In genomic region chr3L:15834877-15835555, dm6 we compare ENCODE assay signal across 1 fruit fly cellular context.
A peak's percentile ranks its signal among the peaks of the same experiment; 100 is the strongest.
TF ChIP-seq lines count a peak whose summit lies in the region.

Gene CG18081 (minus strand): TSS chr3L:15835388.

TF ChIP-seq in whole organism, embryonic, 481 proteins besides CTCF, POLR2A, EP300 and RAD21 (continued from another document and continues in another):
- TF ChIP-seq CG3847 (GFP tag; IDR thresholded peaks at IDR 0.05; lab: Robert Waterston, UW): 0 out of 2 replicates have a peak, but pooled peaks have one; percentile 4
- TF ChIP-seq Fer3 (tag; optimal IDR thresholded peaks at IDR 0.05; lab: Kevin White, UChicago): no peak
- no peak for TF ChIP-seq dimm (GFP tag; IDR thresholded peaks at IDR 0.05; lab: Robert Waterston, UW)
- peak; percentile 62 for TF ChIP-seq CG1603 (tag; optimal IDR thresholded peaks at IDR 0.05; lab: Kevin White, UChicago)
- no peak for TF ChIP-seq CG11247 (GFP tag; IDR thresholded peaks at IDR 0.05; lab: Robert Waterston, UW)
- peak; percentile 77 for TF ChIP-seq pzg (GFP tag; optimal IDR thresholded peaks at IDR 0.05; lab: Kevin White, UChicago)
- TF ChIP-seq ash1 (GFP tag; optimal IDR thresholded peaks at IDR 0.05; lab: Kevin White, UChicago): no peak
- no peak for TF ChIP-seq otp (GFP tag; IDR thresholded peaks at IDR 0.05; lab: Robert Waterston, UW)
- no peak for TF ChIP-seq Hr39 (optimal IDR thresholded peaks at IDR 0.05; lab: Kevin White, UChicago)
- peak; percentile 100 for TF ChIP-seq CG8089 (GFP tag; optimal IDR thresholded peaks at IDR 0.05; lab: Kevin White, UChicago)
- TF ChIP-seq Lhr (GFP tag; optimal IDR thresholded peaks at IDR 0.05; lab: Kevin White, UChicago): peak; percentile 57
- no peak for TF ChIP-seq Kr (GFP tag; optimal IDR thresholded peaks at IDR 0.05; lab: Kevin White, UChicago)
- no peak for TF ChIP-seq CG6813 (GFP tag; optimal IDR thresholded peaks at IDR 0.05; lab: Kevin White, UChicago)
- peak; percentile 22; the same call in 1 of the 2 replicates for TF ChIP-seq E2f2 (GFP tag; IDR thresholded peaks at IDR 0.05; lab: Robert Waterston, UW)
- no peak for TF ChIP-seq Bgb (GFP tag; IDR thresholded peaks at IDR 0.05; lab: Robert Waterston, UW; ENCODE audit: partially characterized antibody)
- TF ChIP-seq CG2712 (tag; optimal IDR thresholded peaks at IDR 0.05; lab: Kevin White, UChicago): peak; percentile 24
- no peak for TF ChIP-seq CG18476 (GFP tag; optimal IDR thresholded peaks at IDR 0.05; lab: Kevin White, UChicago)
- peak; percentile 82 for TF ChIP-seq MESR4 (GFP tag; optimal IDR thresholded peaks at IDR 0.05; lab: Kevin White, UChicago)
- TF ChIP-seq YL-1 (GFP tag; optimal IDR thresholded peaks at IDR 0.05; lab: Kevin White, UChicago): peak; percentile 13
- no peak for TF ChIP-seq hth (optimal IDR thresholded peaks at IDR 0.05; lab: Kevin White, UChicago)
- no peak for TF ChIP-seq CG2678 (tag; optimal IDR thresholded peaks at IDR 0.05; lab: Kevin White, UChicago)
- no peak for TF ChIP-seq CG15479 (GFP tag; optimal IDR thresholded peaks at IDR 0.05; lab: Kevin White, UChicago)
- TF ChIP-seq CG31441 (GFP tag; IDR thresholded peaks at IDR 0.05; lab: Robert Waterston, UW): 0 out of 2 replicates have a peak, but pooled peaks have one; percentile 25
- TF ChIP-seq chn (GFP tag; optimal IDR thresholded peaks at IDR 0.05; lab: Kevin White, UChicago): no peak
- TF ChIP-seq Hmx (GFP tag; optimal IDR thresholded peaks at IDR 0.05; lab: Kevin White, UChicago): no peak
- TF ChIP-seq CG13287 (GFP tag; IDR thresholded peaks at IDR 0.05; lab: Robert Waterston, UW; ENCODE audit: partially characterized antibody): peak; percentile 14; the same call in 1 of the 2 replicates
- peak; percentile 49 for TF ChIP-seq CG15514 (GFP tag; optimal IDR thresholded peaks at IDR 0.05; lab: Kevin White, UChicago)
- no peak for TF ChIP-seq CG4404 (GFP tag; IDR thresholded peaks at IDR 0.05; lab: Robert Waterston, UW)
- TF ChIP-seq CG11504 (tag; optimal IDR thresholded peaks at IDR 0.05; lab: Kevin White, UChicago): peak; percentile 35
- TF ChIP-seq wdn (GFP tag; IDR thresholded peaks at IDR 0.05; lab: Robert Waterston, UW): no peak
- TF ChIP-seq CG34224 (GFP tag; IDR thresholded peaks at IDR 0.05; lab: Robert Waterston, UW; ENCODE audit: partially characterized antibody): 0 out of 3 replicates have a peak, but pooled peaks have one; percentile 32
- no peak for TF ChIP-seq jing (GFP tag; optimal IDR thresholded peaks at IDR 0.05; lab: Kevin White, UChicago)
- no peak for TF ChIP-seq CG9609 (GFP tag; optimal IDR thresholded peaks at IDR 0.05; lab: Kevin White, UChicago)
- 0 out of 3 replicates have a peak, but pooled peaks have one; percentile 16 for TF ChIP-seq CG17361 (GFP tag; IDR thresholded peaks at IDR 0.05; lab: Robert Waterston, UW)
- TF ChIP-seq CG7745 (tag; optimal IDR thresholded peaks at IDR 0.05; lab: Kevin White, UChicago): no peak
- TF ChIP-seq CG9437 (GFP tag; optimal IDR thresholded peaks at IDR 0.05; lab: Kevin White, UChicago): peak; percentile 84
- peak; percentile 85 for TF ChIP-seq CG4617 (GFP tag; optimal IDR thresholded peaks at IDR 0.05; lab: Kevin White, UChicago; ENCODE audit: borderline replicate concordance)
- peak; percentile 20 for TF ChIP-seq Sry-δ (GFP tag; optimal IDR thresholded peaks at IDR 0.05; lab: Kevin White, UChicago)
- no peak for TF ChIP-seq Poxn (GFP tag; IDR thresholded peaks at IDR 0.05; lab: Robert Waterston, UW)
- TF ChIP-seq ATbp (GFP tag; optimal IDR thresholded peaks at IDR 0.05; lab: Kevin White, UChicago): no peak
- TF ChIP-seq Xrp1 (GFP tag; IDR thresholded peaks at IDR 0.05; lab: Robert Waterston, UW): no peak
- TF ChIP-seq al (GFP tag; IDR thresholded peaks at IDR 0.05; lab: Robert Waterston, UW): no peak
- no peak for TF ChIP-seq ssp (GFP tag; IDR thresholded peaks at IDR 0.05; lab: Robert Waterston, UW)
- peak; percentile 66 for TF ChIP-seq Blimp-1 (GFP tag; optimal IDR thresholded peaks at IDR 0.05; lab: Kevin White, UChicago)
- no peak for TF ChIP-seq CG15601 (tag; optimal IDR thresholded peaks at IDR 0.05; lab: Kevin White, UChicago)
- TF ChIP-seq CG2116 (GFP tag; optimal IDR thresholded peaks at IDR 0.05; lab: Kevin White, UChicago): peak; percentile 27
- no peak for TF ChIP-seq CG12769 (tag; optimal IDR thresholded peaks at IDR 0.05; lab: Kevin White, UChicago)
- TF ChIP-seq pho (GFP tag; optimal IDR thresholded peaks at IDR 0.05; lab: Kevin White, UChicago): no peak
- TF ChIP-seq wek (GFP tag; optimal IDR thresholded peaks at IDR 0.05; lab: Kevin White, UChicago): peak; percentile 22
- no peak for TF ChIP-seq CG8290 (GFP tag; optimal IDR thresholded peaks at IDR 0.05; lab: Kevin White, UChicago)
- TF ChIP-seq CG8290 (tag; optimal IDR thresholded peaks at IDR 0.05; lab: Kevin White, UChicago): peak in 1 of 2 experiments; percentile 62
- peak; percentile 36 for TF ChIP-seq BEAF-32 (GFP tag; optimal IDR thresholded peaks at IDR 0.05; lab: Kevin White, UChicago)
- TF ChIP-seq CG17328 (GFP tag; IDR thresholded peaks at IDR 0.05; lab: Robert Waterston, UW): no peak
- TF ChIP-seq scrt (GFP tag; optimal IDR thresholded peaks at IDR 0.05; lab: Kevin White, UChicago): no peak
- no peak for TF ChIP-seq CG7839 (tag; optimal IDR thresholded peaks at IDR 0.05; lab: Kevin White, UChicago)
- no peak for TF ChIP-seq Mad (GFP tag; optimal IDR thresholded peaks at IDR 0.05; lab: Kevin White, UChicago)
- no peak for TF ChIP-seq run (tag; optimal IDR thresholded peaks at IDR 0.05; lab: Kevin White, UChicago)
- TF ChIP-seq inv (GFP tag; IDR thresholded peaks at IDR 0.05; lab: Robert Waterston, UW; ENCODE audit: partially characterized antibody): no peak
- no peak for TF ChIP-seq sima (GFP tag; optimal IDR thresholded peaks at IDR 0.05; lab: Kevin White, UChicago)
- no peak for TF ChIP-seq kni (GFP tag; optimal IDR thresholded peaks at IDR 0.05; lab: Kevin White, UChicago)
- TF ChIP-seq CG2889 (GFP tag; IDR thresholded peaks at IDR 0.05; lab: Robert Waterston, UW): no peak
- peak; percentile 42 for TF ChIP-seq CG12659 (GFP tag; optimal IDR thresholded peaks at IDR 0.05; lab: Kevin White, UChicago)
- TF ChIP-seq toy (GFP tag; IDR thresholded peaks at IDR 0.05; lab: Robert Waterston, UW): no peak
- TF ChIP-seq chif (GFP tag; optimal IDR thresholded peaks at IDR 0.05; lab: Kevin White, UChicago): no peak
- TF ChIP-seq gsb-n (tag; optimal IDR thresholded peaks at IDR 0.05; lab: Kevin White, UChicago): no peak
- TF ChIP-seq gfzf (GFP tag; optimal IDR thresholded peaks at IDR 0.05; lab: Kevin White, UChicago): peak; percentile 88
- TF ChIP-seq row (GFP tag; IDR thresholded peaks at IDR 0.05; lab: Robert Waterston, UW): peak; percentile 50; the same call in 2 of the 3 replicates
- no peak for TF ChIP-seq corto (GFP tag; optimal IDR thresholded peaks at IDR 0.05; lab: Kevin White, UChicago)
- no peak for TF ChIP-seq so (GFP tag; IDR thresholded peaks at IDR 0.05; lab: Robert Waterston, UW)
- TF ChIP-seq tll (GFP tag; optimal IDR thresholded peaks at IDR 0.05; lab: Kevin White, UChicago): no peak
- TF ChIP-seq eve (GFP tag; optimal IDR thresholded peaks at IDR 0.05; lab: Kevin White, UChicago): peak in 1 of 2 experiments; percentile 47
- TF ChIP-seq Abd-B (GFP tag; optimal IDR thresholded peaks at IDR 0.05; lab: Kevin White, UChicago): peak; percentile 76
- TF ChIP-seq CG11085 (GFP tag; IDR thresholded peaks at IDR 0.05; lab: Robert Waterston, UW): no peak
- peak; percentile 12 for TF ChIP-seq sug (tag; optimal IDR thresholded peaks at IDR 0.05; lab: Kevin White, UChicago)
- no peak for TF ChIP-seq CrebB (tag; optimal IDR thresholded peaks at IDR 0.05; lab: Kevin White, UChicago)
- no peak for TF ChIP-seq Chrac-16 (GFP tag; optimal IDR thresholded peaks at IDR 0.05; lab: Kevin White, UChicago)
- peak; percentile 36 for TF ChIP-seq nmo (GFP tag; optimal IDR thresholded peaks at IDR 0.05; lab: Kevin White, UChicago)
- TF ChIP-seq Adf1 (GFP tag; IDR thresholded peaks at IDR 0.05; lab: Robert Waterston, UW): peak; percentile 9; the same call in 1 of the 2 replicates
- TF ChIP-seq exex (tag; optimal IDR thresholded peaks at IDR 0.05; lab: Kevin White, UChicago): peak; percentile 6
- no peak for TF ChIP-seq lbe (GFP tag; optimal IDR thresholded peaks at IDR 0.05; lab: Kevin White, UChicago)
- no peak for TF ChIP-seq CG4854 (GFP tag; optimal IDR thresholded peaks at IDR 0.05; lab: Kevin White, UChicago)
- TF ChIP-seq CG12391 (tag; optimal IDR thresholded peaks at IDR 0.05; lab: Kevin White, UChicago): peak; percentile 2
- peak; percentile 25 for TF ChIP-seq phol (tag; optimal IDR thresholded peaks at IDR 0.05; lab: Kevin White, UChicago)
- peak; percentile 15 for TF ChIP-seq dm (GFP tag; optimal IDR thresholded peaks at IDR 0.05; lab: Kevin White, UChicago)
- TF ChIP-seq CG9797 (GFP tag; optimal IDR thresholded peaks at IDR 0.05; lab: Kevin White, UChicago): peak; percentile 70
- peak; percentile 32 for TF ChIP-seq sens (GFP tag; lab: Kevin White, UChicago)
- no peak for TF ChIP-seq dpn (GFP tag; optimal IDR thresholded peaks at IDR 0.05; lab: Kevin White, UChicago)
- TF ChIP-seq dan (GFP tag; IDR thresholded peaks at IDR 0.05; lab: Robert Waterston, UW): no peak
- TF ChIP-seq D19B (GFP tag; optimal IDR thresholded peaks at IDR 0.05; lab: Kevin White, UChicago): no peak
- TF ChIP-seq H2.0 (GFP tag; IDR thresholded peaks at IDR 0.05; lab: Robert Waterston, UW): no peak
- TF ChIP-seq CG10267 (tag; optimal IDR thresholded peaks at IDR 0.05; lab: Kevin White, UChicago): peak; percentile 25
- peak; percentile 14 for TF ChIP-seq CHES-1-like (GFP tag; optimal IDR thresholded peaks at IDR 0.05; lab: Kevin White, UChicago)
- no peak for TF ChIP-seq CG7928 (GFP tag; optimal IDR thresholded peaks at IDR 0.05; lab: Kevin White, UChicago)
- TF ChIP-seq CG33213 (GFP tag; optimal IDR thresholded peaks at IDR 0.05; lab: Kevin White, UChicago): no peak
- TF ChIP-seq CG8924 (tag; optimal IDR thresholded peaks at IDR 0.05; lab: Kevin White, UChicago): peak; percentile 15
- TF ChIP-seq CG3163 (GFP tag; optimal IDR thresholded peaks at IDR 0.05; lab: Kevin White, UChicago): no peak
- TF ChIP-seq CG10321 (GFP tag; IDR thresholded peaks at IDR 0.05; lab: Robert Waterston, UW): no peak
- TF ChIP-seq Six4 (GFP tag; optimal IDR thresholded peaks at IDR 0.05; lab: Kevin White, UChicago): no peak
- TF ChIP-seq CG10462 (GFP tag; optimal IDR thresholded peaks at IDR 0.05; lab: Kevin White, UChicago): peak; percentile 20
- TF ChIP-seq grau (tag; optimal IDR thresholded peaks at IDR 0.05; lab: Kevin White, UChicago): peak; percentile 27
- TF ChIP-seq trem (tag; optimal IDR thresholded peaks at IDR 0.05; lab: Kevin White, UChicago): peak; percentile 52
- TF ChIP-seq CG9215 (GFP tag; IDR thresholded peaks at IDR 0.05; lab: Robert Waterston, UW): no peak
- no peak for TF ChIP-seq slou (GFP tag; optimal IDR thresholded peaks at IDR 0.05; lab: Kevin White, UChicago)
- TF ChIP-seq amos (GFP tag; IDR thresholded peaks at IDR 0.05; lab: Robert Waterston, UW; ENCODE audit: partially characterized antibody): no peak
- TF ChIP-seq trh (GFP tag; optimal IDR thresholded peaks at IDR 0.05; lab: Kevin White, UChicago): no peak
- no peak for TF ChIP-seq CG17359 (tag; optimal IDR thresholded peaks at IDR 0.05; lab: Kevin White, UChicago)
- TF ChIP-seq CG4360 (GFP tag; IDR thresholded peaks at IDR 0.05; lab: Robert Waterston, UW): no peak
- TF ChIP-seq CG13775 (GFP tag; optimal IDR thresholded peaks at IDR 0.05; lab: Kevin White, UChicago): no peak
- no peak for TF ChIP-seq sqz (GFP tag; optimal IDR thresholded peaks at IDR 0.05; lab: Kevin White, UChicago)
- no peak for TF ChIP-seq HLH54F (GFP tag; optimal IDR thresholded peaks at IDR 0.05; lab: Kevin White, UChicago)
- TF ChIP-seq HmgZ (tag; optimal IDR thresholded peaks at IDR 0.05; lab: Kevin White, UChicago): peak; percentile 60
- TF ChIP-seq Jarid2 (GFP tag; optimal IDR thresholded peaks at IDR 0.05; lab: Kevin White, UChicago): no peak
- no peak for TF ChIP-seq CG10366 (GFP tag; IDR thresholded peaks at IDR 0.05; lab: Robert Waterston, UW)
- TF ChIP-seq CG12299 (tag; optimal IDR thresholded peaks at IDR 0.05; lab: Kevin White, UChicago): no peak
- TF ChIP-seq Dp (GFP tag; optimal IDR thresholded peaks at IDR 0.05; lab: Kevin White, UChicago): peak; percentile 31
- TF ChIP-seq gce (GFP tag; IDR thresholded peaks at IDR 0.05; lab: Robert Waterston, UW): no peak
- peak; percentile 69 for TF ChIP-seq pita (GFP tag; optimal IDR thresholded peaks at IDR 0.05; lab: Kevin White, UChicago)
- TF ChIP-seq CG3995 (GFP tag; optimal IDR thresholded peaks at IDR 0.05; lab: Kevin White, UChicago): peak; percentile 0
- TF ChIP-seq CG17829 (tag; optimal IDR thresholded peaks at IDR 0.05; lab: Kevin White, UChicago): peak; percentile 20
- no peak for TF ChIP-seq CG34376 (GFP tag; optimal IDR thresholded peaks at IDR 0.05; lab: Kevin White, UChicago)
- no peak for TF ChIP-seq Atf3 (GFP tag; optimal IDR thresholded peaks at IDR 0.05; lab: Kevin White, UChicago)
- TF ChIP-seq btn (GFP tag; optimal IDR thresholded peaks at IDR 0.05; lab: Kevin White, UChicago): no peak
- TF ChIP-seq mam (GFP tag; optimal IDR thresholded peaks at IDR 0.05; lab: Kevin White, UChicago): no peak
- no peak for TF ChIP-seq zfh2 (GFP tag; optimal IDR thresholded peaks at IDR 0.05; lab: Kevin White, UChicago)
- peak; percentile 85 for TF ChIP-seq Myb (GFP tag; optimal IDR thresholded peaks at IDR 0.05; lab: Kevin White, UChicago)
- no peak for TF ChIP-seq Camta (GFP tag; optimal IDR thresholded peaks at IDR 0.05; lab: Kevin White, UChicago)
- TF ChIP-seq ase (GFP tag; IDR thresholded peaks at IDR 0.05; lab: Robert Waterston, UW): no peak
- no peak for TF ChIP-seq Asciz (GFP tag; optimal IDR thresholded peaks at IDR 0.05; lab: Kevin White, UChicago)
- TF ChIP-seq CG34422 (GFP tag; IDR thresholded peaks at IDR 0.05; lab: Robert Waterston, UW): no peak
- no peak for TF ChIP-seq CG14441 (GFP tag; IDR thresholded peaks at IDR 0.05; lab: Robert Waterston, UW)
- peak; percentile 42 for TF ChIP-seq MBD-R2 (GFP tag; IDR thresholded peaks at IDR 0.05; lab: Robert Waterston, UW)
- no peak for TF ChIP-seq pum (GFP tag; optimal IDR thresholded peaks at IDR 0.05; lab: Kevin White, UChicago)
- TF ChIP-seq CG3838 (GFP tag; optimal IDR thresholded peaks at IDR 0.05; lab: Kevin White, UChicago): no peak
- peak in 1 of 2 experiments; percentile 73 for TF ChIP-seq Pdp1 (GFP tag; optimal IDR thresholded peaks at IDR 0.05; lab: Kevin White, UChicago)
- no peak for TF ChIP-seq PHDP (tag; optimal IDR thresholded peaks at IDR 0.05; lab: Kevin White, UChicago)
- peak in 1 of 2 experiments; percentile 27 for TF ChIP-seq crp (GFP tag; optimal IDR thresholded peaks at IDR 0.05; lab: Kevin White, UChicago)
